Worm (Caenorhabditis elegans) whole organism, L4/young adult: ENCODE data around the gene K11E4.6.

Experiments
- W03F9.2 ChIP-seq: fragments of 150-350 bp; optimal IDR thresholded peaks from 2 replicates; lab custom pipeline; 2014; ENCODE audit warnings: missing biosample characterization, missing genetic modification characterization
- dao-5 ChIP-seq: sonication (generic microtip); optimal IDR thresholded peaks from 2 replicates; lab custom pipeline; 2016; ENCODE audit warnings: missing genotype, missing genetic modification characterization, moderate library complexity, missing compliant biosample characterization
- him-1 ChIP-seq: sonication (generic microtip); optimal IDR thresholded peaks from 2 replicates; lab custom pipeline; 2016; ENCODE audit warnings: missing genotype, missing genetic modification reagents, missing genetic modification characterization, missing compliant biosample characterization

The K11E4.6 gene

ce11 chrX:13744543-13745113 lies 20.2 kb downstream of the K11E4.6 start:
- no peak for TF ChIP-seq W03F9.2 (tag; lab: Kevin White, UChicago)
- TF ChIP-seq him-1 (tag; lab: Kevin White, UChicago) = no peak
- TF ChIP-seq dao-5 (tag; lab: Kevin White, UChicago) = no peak

DNA sequence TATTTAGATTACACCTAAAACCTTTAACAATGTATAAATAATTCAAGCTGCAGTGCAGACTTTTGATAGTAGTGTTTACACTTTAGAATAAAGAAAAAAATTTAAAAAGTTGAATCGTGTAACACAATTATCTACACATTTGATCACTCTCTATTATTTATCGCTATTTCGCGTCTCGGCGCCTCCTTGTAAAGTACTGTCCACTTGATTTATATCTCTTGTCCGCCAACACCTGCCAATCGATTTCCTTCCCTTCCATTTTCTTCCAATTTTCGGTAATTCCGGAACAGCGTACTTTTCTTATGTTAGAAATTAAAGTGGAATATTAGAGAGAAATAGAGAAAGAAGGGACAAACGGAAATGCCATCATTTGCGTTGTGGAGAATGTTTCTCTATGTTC lies 21.1 kb downstream of the K11E4.6 start:
- TF ChIP-seq dao-5 (tag; lab: Kevin White, UChicago) = no peak
- no peak for TF ChIP-seq him-1 (tag; lab: Kevin White, UChicago)
- no peak for TF ChIP-seq W03F9.2 (tag; lab: Kevin White, UChicago)

DNA sequence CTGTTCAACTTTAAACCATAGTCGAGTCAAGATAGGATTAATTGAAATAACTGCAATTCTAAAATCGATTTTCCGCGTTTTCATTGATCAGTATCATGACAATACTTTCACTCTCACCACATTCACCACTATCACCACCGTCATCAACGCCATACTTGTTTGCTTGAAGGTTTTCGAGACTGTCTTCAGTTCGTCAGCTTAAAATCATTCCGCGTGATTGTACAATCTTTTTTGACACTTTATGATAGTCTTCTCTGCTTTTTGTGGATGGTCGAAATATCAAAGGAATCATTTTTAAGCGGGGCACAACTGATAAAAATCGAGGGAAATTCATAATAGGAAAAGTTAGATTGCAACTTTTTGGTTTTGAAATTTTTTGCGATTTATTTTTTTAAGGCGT lies 21.8 kb downstream of the K11E4.6 start:
- TF ChIP-seq dao-5 (tag; lab: Kevin White, UChicago) = no peak
- TF ChIP-seq W03F9.2 (tag; lab: Kevin White, UChicago) = no peak
- TF ChIP-seq him-1 (tag; lab: Kevin White, UChicago) = no peak

ce11 chrX:13746661-13747365 lies 22.3 kb downstream of the K11E4.6 start, which contains the start of gene nhr-71:
TSS of gene nhr-71 (plus strand) at chrX:13747315.
- TF ChIP-seq him-1 (tag; lab: Kevin White, UChicago) = no peak
- no peak for TF ChIP-seq W03F9.2 (tag; lab: Kevin White, UChicago)
- no peak for TF ChIP-seq dao-5 (tag; lab: Kevin White, UChicago)

DNA sequence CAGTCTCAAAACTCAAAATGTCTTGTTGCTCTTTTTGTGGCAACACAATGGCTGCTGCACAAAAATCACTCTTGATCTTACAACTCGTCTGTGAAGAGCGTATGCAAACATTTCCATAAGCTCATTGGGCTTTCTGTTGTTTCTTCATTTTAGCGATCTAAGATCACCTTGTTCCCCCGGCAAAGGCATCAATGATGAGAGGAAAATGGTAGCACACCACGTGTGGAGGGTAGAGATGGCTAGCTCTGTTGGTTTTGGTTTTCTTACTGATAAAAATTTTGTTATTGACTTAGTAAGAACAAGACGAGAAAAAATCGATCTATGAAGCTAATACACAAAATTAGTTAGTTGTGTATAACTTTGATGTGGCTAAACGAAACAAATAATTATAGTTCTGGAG lies 23.5 kb downstream of the K11E4.6 start:
- TF ChIP-seq him-1 (tag; lab: Kevin White, UChicago) = no peak
- no peak for TF ChIP-seq dao-5 (tag; lab: Kevin White, UChicago)
- no peak for TF ChIP-seq W03F9.2 (tag; lab: Kevin White, UChicago)

DNA sequence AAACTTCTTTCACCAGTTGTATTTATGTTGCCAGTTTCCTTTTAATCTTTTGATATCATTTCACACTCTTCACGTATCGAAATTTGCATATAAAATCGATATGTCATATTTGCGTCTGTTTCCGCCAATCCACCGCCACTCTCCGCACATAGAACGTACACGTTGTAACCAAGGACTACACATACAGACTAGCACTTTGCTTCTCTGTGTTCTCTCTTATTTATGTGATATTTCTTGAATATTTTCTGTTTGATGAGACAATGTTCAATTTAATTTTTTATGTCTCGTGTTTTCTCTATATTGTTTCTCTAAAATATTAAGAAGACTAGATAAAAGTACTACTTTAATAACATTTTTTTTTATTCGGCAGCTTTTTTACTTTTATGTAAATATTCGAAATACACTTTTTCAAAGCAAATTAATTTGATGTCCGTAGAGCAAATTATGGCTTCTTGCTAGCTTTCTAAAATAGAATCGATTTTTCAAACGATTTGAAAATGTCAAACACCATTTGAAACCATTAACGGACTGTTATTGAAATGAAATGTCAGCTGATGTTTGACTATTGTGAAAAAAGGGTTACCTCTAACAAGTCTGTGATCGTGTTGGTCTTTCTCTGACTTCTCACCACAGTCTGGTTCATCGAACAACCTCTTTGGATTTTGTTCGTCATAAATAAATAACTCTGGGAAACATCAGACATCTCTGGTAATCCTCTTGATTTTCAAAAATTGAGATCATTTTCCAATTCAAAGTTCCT lies 28.5 kb downstream of the K11E4.6 start:
- TF ChIP-seq W03F9.2 (tag; lab: Kevin White, UChicago) (no peak), dao-5 (tag; lab: Kevin White, UChicago) (no peak)

- peak; percentile 3 for TF ChIP-seq him-1 (tag; lab: Kevin White, UChicago)
- TF ChIP-seq W03F9.2 (tag; lab: Kevin White, UChicago) = no peak
Measured at ce11 chrX:13754498-13754897, 30.0 kb downstream of the K11E4.6 start.

- TF ChIP-seq dao-5 (tag; lab: Kevin White, UChicago) = no peak
- TF ChIP-seq him-1 (tag; lab: Kevin White, UChicago) = no peak
- TF ChIP-seq W03F9.2 (tag; lab: Kevin White, UChicago) = no peak
Measured at ce11 chrX:13755469-13755868, 31.0 kb downstream of the K11E4.6 start, which contains the start of gene aakb-1. TSS of gene aakb-1 (plus strand) at chrX:13755769.

ce11 chrX:13759676-13760447 lies 35.4 kb downstream of the K11E4.6 start, which contains the start of gene cest-13:
TSS of gene cest-13 (plus strand) at chrX:13760237.
- TF ChIP-seq W03F9.2 (tag; lab: Kevin White, UChicago) (no peak), him-1 (tag; lab: Kevin White, UChicago) (no peak), dao-5 (tag; lab: Kevin White, UChicago) (no peak)

- TF ChIP-seq him-1 (tag; lab: Kevin White, UChicago) (no peak), dao-5 (tag; lab: Kevin White, UChicago) (no peak), W03F9.2 (tag; lab: Kevin White, UChicago) (no peak)
Measured at ce11 chrX:13767282-13767681, 42.8 kb downstream of the K11E4.6 start.

ce11 chrX:13768562-13768961 lies 44.1 kb downstream of the K11E4.6 start:
- peak; percentile 58 for TF ChIP-seq him-1 (tag; lab: Kevin White, UChicago)
- no peak for TF ChIP-seq W03F9.2 (tag; lab: Kevin White, UChicago)

DNA sequence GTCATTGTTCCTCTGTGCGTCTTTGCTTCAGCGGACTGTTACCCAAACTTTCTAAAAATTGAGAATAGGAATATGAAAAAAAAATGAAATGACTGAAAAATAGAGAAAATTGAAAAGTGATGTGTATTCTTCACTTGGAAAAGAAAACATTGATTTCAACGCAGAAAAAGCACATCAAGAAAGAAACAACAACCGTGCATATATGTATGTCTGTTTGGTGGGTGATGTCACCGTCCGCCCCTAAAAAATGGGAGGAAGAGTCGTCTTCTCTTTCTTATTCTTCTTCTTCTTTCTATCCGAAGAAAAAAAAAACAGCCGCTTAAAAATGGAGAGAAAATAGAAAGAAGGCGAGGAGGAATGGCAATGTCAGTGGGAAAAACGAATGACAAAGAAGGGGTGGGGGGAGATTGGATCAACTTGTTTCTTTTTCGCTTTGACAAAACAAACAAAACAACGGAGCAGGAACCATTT lies 46.1 kb downstream of the K11E4.6 start, which contains the start of gene nkb-3:
Gene nkb-3, minus strand, starts transcription at position 51 of the 471 bp plus-strand sequence.
- TF ChIP-seq dao-5 (tag; lab: Kevin White, UChicago) = no peak
- TF ChIP-seq him-1 (tag; lab: Kevin White, UChicago) = no peak
- TF ChIP-seq W03F9.2 (tag; lab: Kevin White, UChicago) = no peak
